Worm (Caenorhabditis elegans) whole organism, early embryonic: ENCODE data around the gene Y57A10A.5.
"Not testable (repeated sequence)": the region's sequence is repeated elsewhere in the genome, so short reads cannot be mapped to it uniquely, and the experiment has no call there.

Source experiments
- B0310.2 ChIP-seq: sonication (generic microtip); optimal IDR thresholded peaks from 2 replicates; lab custom pipeline; 2016; ENCODE audit warnings: mild to moderate bottlenecking, missing genetic modification characterization, missing compliant biosample characterization
- F13C5.2 ChIP-seq: sonication (generic microtip); optimal IDR thresholded peaks from 2 replicates; lab custom pipeline; 2017; ENCODE audit warnings: mild to moderate bottlenecking, missing genetic modification characterization, inconsistent platforms, missing compliant biosample characterization
- aly-1 ChIP-seq: sonication (generic microtip); optimal IDR thresholded peaks from 2 replicates; lab custom pipeline; 2016; ENCODE audit warnings: missing genetic modification characterization, missing compliant biosample characterization
- ama-1 ChIP-seq: fragments of 150-350 bp; optimal IDR thresholded peaks from 2 replicates; lab custom pipeline; 2014
- ceh-13 ChIP-seq: fragments of 200-800 bp; sonication (Bioruptor generic); optimal IDR thresholded peaks from 2 replicates; lab custom pipeline; 2018; ENCODE audit warnings: mild to moderate bottlenecking, missing genetic modification characterization, missing compliant biosample characterization
- ceh-36 ChIP-seq: sonication (generic microtip); optimal IDR thresholded peaks from 2 replicates; lab custom pipeline; 2016; ENCODE audit warnings: missing genetic modification characterization, inconsistent platforms, missing compliant biosample characterization
- ets-7 ChIP-seq: sonication (generic microtip); optimal IDR thresholded peaks from 2 replicates; lab custom pipeline; 2016; ENCODE audit warnings: missing genotype, missing genetic modification characterization, missing compliant biosample characterization
- flt-1 ChIP-seq: fragments of 200-800 bp; sonication (Bioruptor generic); IDR thresholded peaks from 2 replicates; pipeline ENCODE4 v1.3.6; 2022; ENCODE audit warnings: missing genetic modification characterization, missing compliant biosample characterization
- hmbx-1 ChIP-seq: sonication (generic microtip); optimal IDR thresholded peaks from 2 replicates; lab custom pipeline; 2016; ENCODE audit warnings: mild to moderate bottlenecking, missing genetic modification characterization, missing compliant biosample characterization
- hmg-4 ChIP-seq: fragments of 200-800 bp; sonication (Bioruptor generic); optimal IDR thresholded peaks from 2 replicates; lab custom pipeline; 2018; ENCODE audit warnings: mild to moderate bottlenecking, missing genetic modification characterization, missing compliant biosample characterization
- hnd-1 ChIP-seq: sonication (generic microtip); optimal IDR thresholded peaks from 2 replicates; lab custom pipeline; 2016; ENCODE audit warnings: missing genetic modification characterization, missing compliant biosample characterization
- pes-1 ChIP-seq: fragments of 200-800 bp; sonication (Bioruptor generic); IDR thresholded peaks from 2 replicates; pipeline ENCODE4 v1.3.6; 2022; ENCODE audit warnings: missing genetic modification reagents, missing genetic modification characterization, missing compliant biosample characterization
- scrt-1 ChIP-seq: fragments of 200-800 bp; sonication (Bioruptor generic); IDR thresholded peaks from 2 replicates; pipeline ENCODE4 v1.3.6; 2022; ENCODE audit warnings: missing genetic modification characterization, missing compliant biosample characterization
- sea-1 ChIP-seq: fragments of 200-800 bp; sonication (Bioruptor generic); conservative IDR thresholded peaks from 2 replicates; pipeline ENCODE4 v1.3.6; 2022; ENCODE audit warnings: missing genetic modification characterization, missing compliant biosample characterization
- tbx-11 ChIP-seq: fragments of 200-800 bp; sonication (Bioruptor generic); IDR thresholded peaks from 2 replicates; pipeline ENCODE4 v1.3.6; 2022; ENCODE audit warnings: missing genetic modification characterization, missing compliant biosample characterization
- tbx-37 ChIP-seq: fragments of 200-800 bp; sonication (Bioruptor generic); conservative IDR thresholded peaks from 2 replicates; pipeline ENCODE4 v1.3.6; 2022; ENCODE audit warnings: missing genetic modification reagents, missing genetic modification characterization, missing compliant biosample characterization
- tra-4 ChIP-seq: sonication (generic microtip); optimal IDR thresholded peaks from 2 replicates; lab custom pipeline; 2017; ENCODE audit warnings: missing genetic modification characterization, missing compliant biosample characterization

Gene Y57A10A.5

DNA sequence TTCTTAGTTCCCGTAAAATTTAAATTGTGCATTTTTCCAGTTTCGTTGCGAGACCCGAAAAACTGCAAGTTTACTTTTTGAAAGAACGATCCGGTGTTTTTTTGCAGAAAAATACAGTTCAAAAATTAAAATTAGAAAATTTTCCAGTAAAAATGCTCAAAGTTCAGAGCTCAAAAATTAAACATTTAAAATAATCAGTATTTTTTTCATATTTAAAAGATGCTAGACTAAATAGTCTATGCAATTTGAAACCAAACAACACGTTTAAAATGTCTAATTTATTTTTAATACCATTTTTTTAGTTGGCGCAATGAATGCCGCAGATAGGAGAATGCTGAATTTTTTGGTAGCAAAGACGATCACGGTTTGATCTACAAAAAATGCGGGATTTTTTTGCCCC, 7.0 kb upstream of the Y57A10A.5 start, which contains the start of gene Y57A10A.2:
Y57A10A.2 (plus strand) TSS at position 301 of the 400 bp plus-strand sequence.
- TF ChIP-seq aly-1 (tag; lab: Kevin White, UChicago), result no peak
- no peak for TF ChIP-seq tbx-37 (GFP tag; lab: Robert Waterston, UW)
- TF ChIP-seq ets-7 (tag; lab: Kevin White, UChicago), result no peak
- TF ChIP-seq tra-4 (tag; lab: Kevin White, UChicago), result no peak
- no peak for TF ChIP-seq scrt-1 (GFP tag; lab: Robert Waterston, UW)
- TF ChIP-seq flt-1, result no peak
- TF ChIP-seq F13C5.2 (tag; lab: Kevin White, UChicago), result no peak

DNA sequence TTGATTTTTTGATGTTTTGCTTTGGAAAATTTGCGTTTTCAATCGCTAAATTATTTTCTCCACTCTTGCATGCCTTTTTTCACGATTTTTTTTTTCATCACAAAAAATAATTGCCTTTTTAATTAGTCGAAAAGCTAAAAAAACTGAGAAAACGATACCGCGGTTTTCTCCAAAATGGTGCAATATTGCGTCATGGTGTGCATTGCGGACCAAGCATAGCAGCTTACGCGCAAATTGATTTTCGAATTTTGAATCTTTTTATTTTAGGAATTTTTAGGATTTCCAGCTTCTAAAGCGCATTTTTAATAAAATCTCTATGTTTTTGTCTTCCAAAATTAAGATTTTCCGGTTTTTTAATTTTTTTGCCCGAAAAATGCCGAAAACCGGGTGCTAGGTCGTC, 4.1 kb upstream of the Y57A10A.5 start:
- TF ChIP-seq tbx-11 (GFP tag; lab: Robert Waterston, UW) (no peak), sea-1 (GFP tag; lab: Robert Waterston, UW) (no peak), scrt-1 (GFP tag; lab: Robert Waterston, UW) (no peak), F13C5.2 (tag; lab: Kevin White, UChicago) (no peak), ets-7 (tag; lab: Kevin White, UChicago) (no peak), B0310.2 (tag; lab: Kevin White, UChicago) (no peak), hmg-4 (GFP tag; lab: Kevin White, UChicago) (no peak), aly-1 (tag; lab: Kevin White, UChicago) (no peak), hnd-1 (tag; lab: Kevin White, UChicago) (no peak), pes-1 (GFP tag; lab: Robert Waterston, UW) (no peak), hmbx-1 (tag; lab: Kevin White, UChicago) (no peak), flt-1 (no peak), tbx-37 (GFP tag; lab: Robert Waterston, UW) (no peak), ceh-36 (tag; lab: Kevin White, UChicago) (no peak), tra-4 (tag; lab: Kevin White, UChicago) (no peak)

DNA sequence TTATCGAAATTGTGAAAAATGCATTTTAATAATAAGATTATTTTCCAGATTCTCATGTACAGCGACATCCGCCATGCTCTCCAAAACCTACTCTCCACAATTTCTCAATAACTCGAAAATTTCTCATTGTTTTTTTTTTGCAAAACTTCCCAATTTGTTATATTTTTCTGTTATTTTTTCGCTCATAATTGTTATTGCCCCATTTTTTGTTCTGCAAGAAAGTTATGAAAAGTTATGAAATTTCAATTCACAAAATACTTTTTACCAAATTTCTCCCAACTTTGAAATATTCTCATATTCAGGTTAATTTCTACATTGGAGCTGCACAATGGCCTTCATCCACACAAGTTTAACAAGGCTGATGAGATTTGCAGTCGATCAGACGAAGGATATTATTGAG, 2.6 kb upstream of the Y57A10A.5 start, which contains the start of gene Y57A10A.4:
Y57A10A.4 (plus strand) TSS at position 301 of the 400 bp plus-strand sequence.
- TF ChIP-seq ceh-36 (tag; lab: Kevin White, UChicago); tbx-11 (GFP tag; lab: Robert Waterston, UW); tbx-37 (GFP tag; lab: Robert Waterston, UW): not testable (repeated sequence)

DNA sequence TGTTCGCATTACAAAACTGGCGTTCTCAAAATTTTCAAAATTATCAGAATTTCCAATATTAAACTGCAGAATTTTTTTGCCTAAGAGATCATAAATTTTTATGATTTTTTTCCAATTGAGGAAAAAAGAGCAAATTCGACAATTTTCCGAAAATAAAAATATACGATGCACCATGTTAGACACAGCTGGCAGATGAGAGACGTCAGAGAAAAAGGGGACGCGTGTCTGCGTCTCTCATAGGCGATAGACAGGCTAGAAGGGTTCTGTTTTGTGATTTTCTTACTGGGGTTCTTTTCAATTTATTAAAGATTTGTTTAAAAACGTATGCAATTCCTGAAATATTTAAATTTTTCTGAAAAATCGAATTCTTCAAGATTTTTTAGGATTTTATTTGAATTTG, 8.7 kb downstream of the Y57A10A.5 start:
- TF ChIP-seq sea-1 (GFP tag; lab: Robert Waterston, UW) (no peak), tbx-37 (GFP tag; lab: Robert Waterston, UW) (no peak), scrt-1 (GFP tag; lab: Robert Waterston, UW) (no peak), aly-1 (tag; lab: Kevin White, UChicago) (no peak), ceh-13 (GFP tag; lab: Kevin White, UChicago) (no peak), F13C5.2 (tag; lab: Kevin White, UChicago) (no peak), ets-7 (tag; lab: Kevin White, UChicago) (no peak), ama-1 (lab: Kevin White, UChicago) (no peak), pes-1 (GFP tag; lab: Robert Waterston, UW) (no peak), flt-1 (no peak), ceh-36 (tag; lab: Kevin White, UChicago) (no peak), B0310.2 (tag; lab: Kevin White, UChicago) (no peak), hmbx-1 (tag; lab: Kevin White, UChicago) (no peak), tbx-11 (GFP tag; lab: Robert Waterston, UW) (no peak), hnd-1 (tag; lab: Kevin White, UChicago) (no peak), hmg-4 (GFP tag; lab: Kevin White, UChicago) (no peak), tra-4 (tag; lab: Kevin White, UChicago) (no peak)

DNA sequence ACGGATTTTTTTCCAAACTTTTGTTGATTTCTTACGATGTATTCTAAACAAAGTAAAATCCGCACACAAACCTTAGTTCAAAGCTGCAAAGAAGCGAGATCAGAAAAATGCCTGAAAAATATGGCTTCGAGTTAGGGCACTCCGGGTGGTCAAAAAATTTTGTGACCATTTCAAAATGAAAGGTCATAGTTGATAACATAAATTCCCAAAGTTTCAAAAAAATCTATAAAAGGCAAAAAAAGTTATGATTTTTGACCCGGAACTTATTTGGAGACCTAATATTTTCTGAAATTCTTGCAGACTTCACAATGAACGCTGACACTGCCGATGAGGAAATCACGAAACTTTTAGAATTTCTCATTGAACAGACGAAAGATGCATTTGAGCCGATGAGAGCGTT, 10.3 kb downstream of the Y57A10A.5 start, which contains the start of gene Y57A10A.8:
Y57A10A.8 (plus strand) TSS at position 301 of the 400 bp plus-strand sequence.
- TF ChIP-seq tra-4 (tag; lab: Kevin White, UChicago); hmg-4 (GFP tag; lab: Kevin White, UChicago); hmbx-1 (tag; lab: Kevin White, UChicago): not testable (repeated sequence)

DNA sequence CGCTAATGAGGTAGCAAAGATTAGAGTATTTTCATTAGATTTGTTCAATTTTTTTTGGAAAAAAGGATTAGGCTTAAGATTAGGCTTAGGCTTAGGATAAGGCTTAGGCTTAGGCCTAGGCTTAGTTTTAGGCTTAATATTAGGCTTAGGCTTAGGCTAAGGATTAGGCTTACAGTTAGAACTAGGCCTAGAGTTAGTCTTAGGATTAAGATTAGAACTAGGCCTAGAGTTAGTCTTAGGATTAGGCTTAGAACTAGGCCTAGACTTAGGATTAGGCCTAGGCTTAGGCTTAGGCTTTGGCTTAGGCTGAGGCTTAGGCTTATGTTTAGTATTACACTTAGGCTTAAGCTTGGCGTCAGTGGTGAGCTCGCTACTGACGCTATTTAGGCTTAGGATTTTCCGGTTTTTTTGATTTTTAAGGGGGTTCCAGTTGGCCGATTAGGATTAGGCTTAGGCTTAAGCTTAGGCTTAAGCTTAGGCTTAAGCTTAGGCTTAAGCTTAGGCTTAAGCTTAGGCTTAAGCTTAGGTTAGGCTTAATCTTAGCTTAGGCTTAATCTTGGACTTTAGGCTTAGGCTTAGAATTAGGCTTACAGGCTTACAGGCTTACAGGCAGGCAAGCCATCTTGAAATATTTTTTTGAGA, 15.3 kb downstream of the Y57A10A.5 start:
- TF ChIP-seq ceh-36 (tag; lab: Kevin White, UChicago) (peak; percentile 92), hmg-4 (GFP tag; lab: Kevin White, UChicago) (no peak)

DNA sequence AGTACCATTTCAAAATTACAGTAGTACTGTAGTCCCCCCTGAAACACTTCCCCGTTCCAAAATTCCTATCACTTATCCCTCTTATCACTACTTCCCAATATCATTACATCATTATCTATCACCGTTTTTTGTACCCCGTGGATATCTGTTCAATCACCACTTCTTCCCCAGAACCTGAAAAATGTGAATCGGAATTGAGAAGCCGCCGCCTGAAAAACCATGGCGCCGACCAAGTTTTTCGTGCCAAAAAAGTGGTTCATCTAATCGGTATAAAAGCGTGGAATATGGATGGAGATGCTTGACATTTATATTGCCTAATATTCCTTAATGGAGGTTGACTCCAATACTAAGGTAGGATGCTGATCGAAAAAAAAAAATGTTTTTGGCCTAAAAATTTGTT, 18.0 kb downstream of the Y57A10A.5 start, which contains the start of gene rol-1:
rol-1 (plus strand) TSS at position 301 of the 400 bp plus-strand sequence.
- no peak for TF ChIP-seq tbx-37 (GFP tag; lab: Robert Waterston, UW)
- no peak for TF ChIP-seq ama-1 (lab: Kevin White, UChicago)
- TF ChIP-seq ets-7 (tag; lab: Kevin White, UChicago), result no peak
- no peak for TF ChIP-seq sea-1 (GFP tag; lab: Robert Waterston, UW)
- no peak for TF ChIP-seq ceh-13 (GFP tag; lab: Kevin White, UChicago)
- no peak for TF ChIP-seq hnd-1 (tag; lab: Kevin White, UChicago)
- TF ChIP-seq F13C5.2 (tag; lab: Kevin White, UChicago), result no peak
- no peak for TF ChIP-seq tbx-11 (GFP tag; lab: Robert Waterston, UW)
- TF ChIP-seq pes-1 (GFP tag; lab: Robert Waterston, UW), result no peak
- TF ChIP-seq hmbx-1 (tag; lab: Kevin White, UChicago), result no peak
- no peak for TF ChIP-seq scrt-1 (GFP tag; lab: Robert Waterston, UW)
- TF ChIP-seq hmg-4 (GFP tag; lab: Kevin White, UChicago), result no peak
- TF ChIP-seq ceh-36 (tag; lab: Kevin White, UChicago), result no peak
- no peak for TF ChIP-seq aly-1 (tag; lab: Kevin White, UChicago)
- no peak for TF ChIP-seq B0310.2 (tag; lab: Kevin White, UChicago)
